Fruit fly (Drosophila melanogaster) whole organism, pupa: ENCODE data around the gene SMC1.

ENCODE experiments used
- CG12605 ChIP-seq: fragments of 200-800 bp; sonication (Bioruptor generic); IDR thresholded peaks from 2 replicates; pipeline ENCODE4 v1.3.6; 2022; ENCODE audit warnings: missing biosample characterization, missing genetic modification characterization
- CG15710 ChIP-seq: fragments of 200-800 bp; sonication (Bioruptor generic); optimal IDR thresholded peaks from 2 replicates; lab custom pipeline; 2018; ENCODE audit warnings: missing biosample characterization, mild to moderate bottlenecking, missing genetic modification characterization, moderate library complexity
- CG17806 ChIP-seq: fragments of 200-800 bp; sonication (Bioruptor generic); optimal IDR thresholded peaks from 2 replicates; lab custom pipeline; 2018; ENCODE audit warnings: missing biosample characterization, mild to moderate bottlenecking, missing genetic modification characterization, moderate library complexity
- CG4496 ChIP-seq: fragments of 200-800 bp; sonication (Bioruptor generic); IDR thresholded peaks from 3 replicates; pipeline ENCODE4 v1.3.6; 2022; ENCODE audit warnings: missing biosample characterization, missing genetic modification characterization
- rn ChIP-seq: fragments of 200-800 bp; sonication (Bioruptor generic); IDR thresholded peaks from 2 replicates; pipeline ENCODE4 v1.3.6; 2022; ENCODE audit warnings: missing biosample characterization, missing genetic modification characterization

DNA sequence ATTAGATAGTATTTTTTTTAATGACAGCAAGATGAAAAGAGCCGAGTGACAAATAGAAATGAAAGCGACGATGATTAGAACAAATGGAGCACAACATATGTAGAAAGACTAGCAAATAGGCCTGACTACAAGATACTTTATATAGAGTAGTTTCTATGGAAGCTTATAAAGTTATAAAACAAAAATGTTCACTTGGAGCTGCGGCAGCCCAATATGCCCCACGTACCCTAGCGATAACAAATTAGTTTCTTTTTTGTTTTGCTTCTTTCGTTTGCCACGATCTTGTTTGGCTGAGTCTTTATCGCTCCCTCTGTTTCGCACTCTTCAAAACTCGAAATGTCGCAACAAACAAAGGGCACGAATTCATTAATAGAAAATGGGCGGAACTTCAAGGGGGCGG lies 42.6 kb downstream of the SMC1 start:
- TF ChIP-seq CG17806 = no peak
- no peak for TF ChIP-seq CG4496 (GFP tag; lab: Robert Waterston, UW)
- TF ChIP-seq CG12605 = no peak
- no peak for TF ChIP-seq CG15710
- no peak for TF ChIP-seq rn (GFP tag; lab: Robert Waterston, UW)
